Fruit fly (Drosophila melanogaster) whole organism, embryonic: ENCODE results near the gene obst-G.

Source experiments
- Blimp-1 ChIP-seq: fragments of 200-800 bp; sonication (Bioruptor generic); optimal IDR thresholded peaks from 3 replicates; lab custom pipeline; 2018; ENCODE audit warnings: missing biosample characterization, missing genetic modification characterization, mild to moderate bottlenecking, moderate library complexity, missing genetic modification reagents
- CG10431 ChIP-seq: fragments of 200-800 bp; sonication (Bioruptor generic); optimal IDR thresholded peaks from 3 replicates; lab custom pipeline; 2018; ENCODE audit warnings: missing biosample characterization, mild to moderate bottlenecking, missing genetic modification characterization
- CG10979 ChIP-seq: fragments of 200-800 bp; sonication (Bioruptor generic); optimal IDR thresholded peaks from 2 replicates; lab custom pipeline; 2018; ENCODE audit warnings: missing biosample characterization, mild to moderate bottlenecking, missing genetic modification characterization, moderate library complexity
- CG11247 ChIP-seq: fragments of 200-800 bp; sonication (Bioruptor generic); IDR thresholded peaks from 2 replicates; pipeline ENCODE4 v1.3.6; 2022; ENCODE audit warnings: missing biosample characterization, missing genetic modification characterization
- CG11504 ChIP-seq: fragments of 200-800 bp; sonication (Bioruptor generic); optimal IDR thresholded peaks from 3 replicates; lab custom pipeline; 2019; ENCODE audit warnings: missing biosample characterization, mild to moderate bottlenecking, missing genetic modification characterization, moderate library complexity
- CG13123 ChIP-seq: fragments of 200-800 bp; sonication (Bioruptor generic); optimal IDR thresholded peaks from 2 replicates; lab custom pipeline; 2016; ENCODE audit warnings: missing biosample characterization, missing genetic modification characterization
- CG14667 ChIP-seq: fragments of 200-800 bp; sonication (Bioruptor generic); IDR thresholded peaks from 2 replicates; pipeline ENCODE4 v1.3.6; 2022; ENCODE audit warnings: missing biosample characterization, missing genetic modification characterization
- CG15269 ChIP-seq: fragments of 200-800 bp; sonication (Bioruptor generic); optimal IDR thresholded peaks from 2 replicates; lab custom pipeline; 2018; ENCODE audit warnings: missing biosample characterization, mild to moderate bottlenecking, missing genetic modification characterization, moderate library complexity
- CG17802 ChIP-seq: fragments of 200-800 bp; sonication (Bioruptor generic); optimal IDR thresholded peaks from 2 replicates; lab custom pipeline; 2018; ENCODE audit warnings: missing biosample characterization, mild to moderate bottlenecking, missing genetic modification characterization, moderate library complexity
- CG18011 ChIP-seq: fragments of 200-800 bp; sonication (Bioruptor generic); optimal IDR thresholded peaks from 2 replicates; lab custom pipeline; 2017; ENCODE audit warnings: missing biosample characterization, missing genetic modification characterization, mild to moderate bottlenecking, moderate library complexity, missing genotype
- CG18476 ChIP-seq: fragments of 200-800 bp; sonication (Bioruptor generic); optimal IDR thresholded peaks from 2 replicates; lab custom pipeline; 2016; ENCODE audit warnings: missing biosample characterization, mild to moderate bottlenecking, missing genetic modification characterization
- CG31388 ChIP-seq: fragments of 200-800 bp; sonication (Bioruptor generic); optimal IDR thresholded peaks from 2 replicates; lab custom pipeline; 2016; ENCODE audit warnings: missing biosample characterization, missing genetic modification characterization
- CG34376 ChIP-seq: fragments of 200-800 bp; sonication (Bioruptor generic); optimal IDR thresholded peaks from 2 replicates; lab custom pipeline; 2018; ENCODE audit warnings: missing biosample characterization, mild to moderate bottlenecking, missing genetic modification characterization
- CG3838 ChIP-seq: fragments of 200-800 bp; sonication (Bioruptor generic); optimal IDR thresholded peaks from 3 replicates; lab custom pipeline; 2016; ENCODE audit warnings: missing biosample characterization, missing genetic modification characterization
- CG4617 ChIP-seq: fragments of 200-800 bp; sonication (Bioruptor generic); optimal IDR thresholded peaks from 3 replicates; lab custom pipeline; 2016; ENCODE audit warnings: missing biosample characterization, missing genetic modification characterization, borderline replicate concordance
- CG4820 ChIP-seq: fragments of 200-800 bp; sonication (Bioruptor generic); optimal IDR thresholded peaks from 3 replicates; lab custom pipeline; 2016; ENCODE audit warnings: missing biosample characterization, missing genetic modification characterization
- CG7987 ChIP-seq: fragments of 200-800 bp; sonication (Bioruptor generic); optimal IDR thresholded peaks from 2 replicates; lab custom pipeline; 2018; ENCODE audit warnings: missing biosample characterization, mild to moderate bottlenecking, missing genetic modification characterization, moderate library complexity
- CG8089 ChIP-seq: fragments of 200-800 bp; sonication (Bioruptor generic); optimal IDR thresholded peaks from 3 replicates; lab custom pipeline; 2016; ENCODE audit warnings: missing biosample characterization, missing genetic modification characterization
- CG8924 ChIP-seq: fragments of 200-800 bp; optimal IDR thresholded peaks from 3 replicates; lab custom pipeline; 2019; ENCODE audit warnings: missing biosample characterization, mild to moderate bottlenecking, missing genetic modification characterization, moderate library complexity
- CG9609 ChIP-seq: fragments of 200-800 bp; sonication (Bioruptor generic); optimal IDR thresholded peaks from 3 replicates; lab custom pipeline; 2016; ENCODE audit warnings: missing biosample characterization, missing genetic modification characterization
- CG9727 ChIP-seq: fragments of 200-800 bp; sonication (Bioruptor generic); optimal IDR thresholded peaks from 3 replicates; lab custom pipeline; 2017; ENCODE audit warnings: missing biosample characterization, mild to moderate bottlenecking, missing genetic modification characterization
- D ChIP-seq, 2 experiments: fragments of 200-800 bp in 1 of 2; fragments of >200 bp in 1 of 2; sonication (Bioruptor generic) in 1 of 2; optimal IDR thresholded peaks; 2 replicates in 1 of 2; 3 replicates in 1 of 2; lab custom pipeline; 2017; ENCODE audit warnings: mild to moderate bottlenecking in 1 of 2, missing biosample characterization in 1 of 2, missing genetic modification characterization in 1 of 2, missing genetic modification reagents in 1 of 2
- ERR ChIP-seq: fragments of 200-800 bp; sonication (Bioruptor generic); optimal IDR thresholded peaks from 2 replicates; lab custom pipeline; 2016; ENCODE audit warnings: missing biosample characterization, missing genetic modification characterization
- Hey ChIP-seq: fragments of 200-800 bp; sonication (Bioruptor generic); optimal IDR thresholded peaks from 3 replicates; lab custom pipeline; 2018; ENCODE audit warnings: missing biosample characterization, mild to moderate bottlenecking, missing genetic modification characterization
- NC2α ChIP-seq: fragments of 200-800 bp; sonication (Bioruptor generic); optimal IDR thresholded peaks from 2 replicates; lab custom pipeline; 2016; ENCODE audit warnings: missing biosample characterization, missing genetic modification characterization
- Optix ChIP-seq: fragments of 200-800 bp; sonication (Bioruptor generic); IDR thresholded peaks from 3 replicates; pipeline ENCODE4 v1.3.6; 2022; ENCODE audit warnings: missing biosample characterization, missing genetic modification characterization
- Poxn ChIP-seq: fragments of 200-800 bp; sonication (Bioruptor generic); IDR thresholded peaks from 2 replicates; pipeline ENCODE4 v1.3.6; 2022; ENCODE audit warnings: missing biosample characterization, missing genetic modification characterization
- Ptx1 ChIP-seq: fragments of 200-800 bp; sonication (Bioruptor generic); IDR thresholded peaks from 2 replicates; pipeline ENCODE4 v1.3.6; 2022; ENCODE audit warnings: missing biosample characterization, missing genetic modification characterization
- Side ChIP-seq: fragments of 200-800 bp; sonication (Bioruptor generic); optimal IDR thresholded peaks from 2 replicates; lab custom pipeline; 2016; ENCODE audit warnings: missing biosample characterization, missing genetic modification characterization
- Sox100B ChIP-seq: fragments of 200-800 bp; sonication (Bioruptor generic); optimal IDR thresholded peaks from 3 replicates; lab custom pipeline; 2018; ENCODE audit warnings: missing biosample characterization, mild to moderate bottlenecking, missing genetic modification characterization
- Sry-β ChIP-seq: fragments of 200-800 bp; sonication (Bioruptor generic); optimal IDR thresholded peaks from 2 replicates; lab custom pipeline; 2018; ENCODE audit warnings: missing biosample characterization, mild to moderate bottlenecking, missing genetic modification characterization, moderate library complexity
- bigmax ChIP-seq: fragments of 200-800 bp; sonication (Bioruptor generic); optimal IDR thresholded peaks from 2 replicates; lab custom pipeline; 2018; ENCODE audit warnings: missing biosample characterization, mild to moderate bottlenecking, missing genetic modification characterization
- bsh ChIP-seq, 2 experiments: fragments of 200-800 bp; sonication (Bioruptor generic); optimal IDR thresholded peaks; 2 replicates each; lab custom pipeline; 2017 to 2018; ENCODE audit warnings: mild to moderate bottlenecking in 2 of 2, missing biosample characterization in 2 of 2, missing genetic modification characterization in 2 of 2, moderate library complexity in 1 of 2
- gsb-n ChIP-seq: fragments of 200-800 bp; sonication (Bioruptor generic); optimal IDR thresholded peaks from 3 replicates; lab custom pipeline; 2018; ENCODE audit warnings: missing biosample characterization, mild to moderate bottlenecking, missing genetic modification characterization
- hb ChIP-seq: fragments of 200-800 bp; sonication (Bioruptor generic); IDR thresholded peaks from 3 replicates; pipeline ENCODE4 v1.3.6; 2022; ENCODE audit warnings: missing biosample characterization, missing genetic modification characterization; ENCODE audit not compliant: partially characterized antibody
- jumu ChIP-seq: fragments of 200-800 bp; sonication (Bioruptor generic); optimal IDR thresholded peaks from 3 replicates; lab custom pipeline; 2016; ENCODE audit warnings: missing biosample characterization, missing genetic modification characterization
- lab ChIP-seq: fragments of 200-800 bp; sonication (Bioruptor generic); optimal IDR thresholded peaks from 3 replicates; lab custom pipeline; 2017; ENCODE audit warnings: missing biosample characterization, missing genetic modification characterization, mild to moderate bottlenecking, moderate library complexity, missing genetic modification reagents
- maf-S ChIP-seq: fragments of 200-800 bp; sonication (Bioruptor generic); optimal IDR thresholded peaks from 2 replicates; lab custom pipeline; 2016; ENCODE audit warnings: missing biosample characterization, missing genetic modification characterization
- mam ChIP-seq: fragments of 200-800 bp; sonication (Bioruptor generic); optimal IDR thresholded peaks from 3 replicates; lab custom pipeline; 2016; ENCODE audit warnings: missing biosample characterization, missing genetic modification characterization
- otp ChIP-seq: fragments of 200-800 bp; sonication (Bioruptor generic); IDR thresholded peaks from 3 replicates; pipeline ENCODE4, ENCODE4 v1.3.6; 2022; ENCODE audit warnings: missing biosample characterization, missing genetic modification characterization
- pnt ChIP-seq: fragments of 200-800 bp; sonication (Bioruptor generic); optimal IDR thresholded peaks from 3 replicates; lab custom pipeline; 2016; ENCODE audit warnings: missing biosample characterization, missing genetic modification characterization
- row ChIP-seq: fragments of 200-800 bp; sonication (Bioruptor generic); IDR thresholded peaks from 3 replicates; pipeline ENCODE4 v1.3.6; 2022; ENCODE audit warnings: missing biosample characterization, missing genetic modification characterization
- schlank ChIP-seq: fragments of 200-800 bp; sonication (Bioruptor generic); optimal IDR thresholded peaks from 2 replicates; lab custom pipeline; 2018; ENCODE audit warnings: missing biosample characterization, mild to moderate bottlenecking, missing genetic modification characterization
- toy ChIP-seq: fragments of 200-800 bp; sonication (Bioruptor generic); IDR thresholded peaks from 2 replicates; pipeline ENCODE4 v1.3.6; 2022; ENCODE audit warnings: missing biosample characterization, missing genetic modification characterization
- twi ChIP-seq: fragments of 200-800 bp; optimal IDR thresholded peaks from 2 replicates; lab custom pipeline; 2019; ENCODE audit warnings: missing biosample characterization, mild to moderate bottlenecking, missing genetic modification characterization, moderate library complexity
- unpg ChIP-seq: fragments of 200-800 bp; sonication (Bioruptor generic); optimal IDR thresholded peaks from 3 replicates; lab custom pipeline; 2018; ENCODE audit warnings: missing biosample characterization, mild to moderate bottlenecking, missing genetic modification characterization, moderate library complexity
- vvl ChIP-seq: fragments of 200-800 bp; sonication (Bioruptor generic); IDR thresholded peaks from 2 replicates; pipeline ENCODE4 v1.3.6; 2022; ENCODE audit warnings: missing biosample characterization, missing genetic modification characterization

The obst-G gene

DNA sequence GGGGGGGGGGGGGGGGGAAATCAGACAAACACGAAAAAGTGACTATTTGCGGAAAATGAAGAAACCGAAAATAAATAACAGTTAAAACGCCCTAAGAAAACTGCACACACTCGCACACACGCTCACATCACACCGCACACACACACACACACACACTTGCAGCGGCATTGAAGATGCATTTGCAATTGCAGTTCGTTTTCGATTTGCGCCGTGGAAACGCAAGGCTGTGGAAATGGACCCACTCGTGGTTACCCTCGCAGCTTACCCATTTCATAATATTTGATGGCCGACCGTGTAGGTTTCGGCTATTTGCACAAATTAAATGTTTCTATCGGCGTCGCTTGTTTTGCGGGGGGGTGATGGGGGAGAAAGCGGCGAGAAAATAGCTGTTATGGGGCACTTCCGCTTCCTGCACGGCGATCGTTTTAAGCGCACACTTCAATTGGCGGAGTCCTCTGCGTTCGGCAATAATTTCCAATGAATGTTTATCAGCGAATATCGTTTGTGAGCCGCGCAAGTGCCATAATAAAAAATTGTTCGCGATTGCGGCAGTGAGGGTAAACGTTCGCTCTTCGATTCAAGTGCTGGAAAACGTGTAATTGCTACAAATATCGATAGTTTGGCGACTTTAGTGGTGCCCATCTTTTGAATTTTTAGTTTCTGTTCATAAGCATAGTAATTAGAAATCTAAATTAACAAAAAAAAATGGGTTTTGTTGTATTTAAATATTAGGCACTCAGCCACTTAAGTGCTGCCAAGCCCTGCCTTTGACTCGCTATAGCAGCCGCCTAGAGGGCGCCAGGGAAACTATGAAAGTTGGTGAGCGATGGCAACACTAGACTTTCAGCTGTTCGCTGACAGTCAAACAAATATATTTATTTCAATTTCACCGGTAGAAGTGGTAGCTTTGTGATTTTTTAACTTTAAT lies 49.5 kb upstream of the obst-G start, which contains the start of the genes Pop2 and CG6928 (continued):
- TF ChIP-seq CG10431 (GFP tag; lab: Kevin White, UChicago) (no peak), CG8924 (peak; percentile 56), Sox100B (GFP tag; lab: Kevin White, UChicago) (no peak), bigmax (no peak), unpg (GFP tag; lab: Kevin White, UChicago) (peak; percentile 58), Hey (tag; lab: Kevin White, UChicago) (no peak), gsb-n (peak; percentile 1), CG4617 (GFP tag; lab: Kevin White, UChicago) (peak; percentile 97), CG10979 (tag; lab: Kevin White, UChicago) (peak; percentile 51), CG9727 (GFP tag; lab: Kevin White, UChicago) (peak; percentile 72), CG15269 (tag; lab: Kevin White, UChicago) (no peak), pnt (GFP tag; lab: Kevin White, UChicago) (peak; percentile 82), Optix (peak; percentile 66), ERR (GFP tag; lab: Kevin White, UChicago) (peak; percentile 59), D (optimal IDR thresholded peaks at IDR 0.05; lab: Kevin White, UChicago) (no peak), D (GFP tag; optimal IDR thresholded peaks at IDR 0.05; lab: Kevin White, UChicago) (no peak), mam (peak; percentile 88), CG14667 (GFP tag; lab: Robert Waterston, UW) (peak; percentile 56), lab (GFP tag; lab: Kevin White, UChicago) (peak; percentile 79), CG3838 (GFP tag; lab: Kevin White, UChicago) (no peak), Blimp-1 (peak; percentile 42), CG18011 (GFP tag; lab: Kevin White, UChicago) (peak; percentile 53), row (GFP tag; lab: Robert Waterston, UW) (peak; percentile 77), schlank (tag; lab: Kevin White, UChicago) (no peak), Poxn (GFP tag; lab: Robert Waterston, UW) (no peak), CG11504 (peak; percentile 71), NC2α (GFP tag; lab: Kevin White, UChicago) (peak; percentile 25), vvl (GFP tag; lab: Robert Waterston, UW) (peak; percentile 86), Side (GFP tag; lab: Kevin White, UChicago) (peak; percentile 60), CG31388 (GFP tag; lab: Kevin White, UChicago) (peak; percentile 61), maf-S (peak; percentile 82), twi (tag; lab: Kevin White, UChicago) (peak; percentile 48), otp (GFP tag; lab: Robert Waterston, UW) (no peak; the same call in 2 of the 3 replicates), toy (GFP tag; lab: Robert Waterston, UW) (no peak), bsh (GFP tag; optimal IDR thresholded peaks at IDR 0.05; lab: Kevin White, UChicago) (peak in 1 of 2 experiments; percentile 39), CG9609 (GFP tag; lab: Kevin White, UChicago) (peak; percentile 83), CG7987 (GFP tag; lab: Kevin White, UChicago) (no peak), CG8089 (GFP tag; lab: Kevin White, UChicago) (peak; percentile 58), CG4820 (peak; percentile 71), CG13123 (GFP tag; lab: Kevin White, UChicago) (peak; percentile 63), hb (peak; percentile 62; the same call in 1 of the 3 replicates), CG17802 (tag; lab: Kevin White, UChicago) (peak; percentile 57), CG34376 (GFP tag; lab: Kevin White, UChicago) (peak; percentile 22), Ptx1 (GFP tag; lab: Robert Waterston, UW) (peak; percentile 85), CG11247 (peak; percentile 65; the same call in 1 of the 2 replicates), CG18476 (GFP tag; lab: Kevin White, UChicago) (peak; percentile 62), jumu (GFP tag; lab: Kevin White, UChicago) (peak; percentile 84), Sry-β (GFP tag; lab: Kevin White, UChicago) (peak; percentile 25)
